Worm (Caenorhabditis elegans): ENCODE data around the gene C50C3.12.

ce11 chrIII:8155166-8155565 is 21.2 kb upstream of the C50C3.12 start, which contains the start of gene D2007.1:
- no peak for TF ChIP-seq unc-42 (tag; optimal IDR thresholded peaks at IDR 0.05)
- TF ChIP-seq pha-4 (tag; optimal IDR thresholded peaks at IDR 0.05): no peak
- TF ChIP-seq elt-2 (tag; optimal IDR thresholded peaks at IDR 0.05): no peak

Measured in whole organism, late embryonic.